Fruit fly (Drosophila melanogaster) whole organism, embryonic: Measurements from ENCODE around the gene Lasp.
A peak's percentile ranks its signal among the peaks of the same experiment; 100 is the strongest.

Source experiments
- Awh ChIP-seq: fragments of 200-800 bp; sonication (Bioruptor generic); IDR thresholded peaks from 2 replicates; pipeline ENCODE4, ENCODE4 v1.3.6; 2022; ENCODE audit warnings: missing biosample characterization, missing genetic modification characterization
- B-H1 ChIP-seq: fragments of 200-800 bp; sonication (Bioruptor generic); IDR thresholded peaks from 3 replicates; pipeline ENCODE4 v1.3.6; 2022; ENCODE audit warnings: missing biosample characterization, missing genetic modification characterization
- CG10209 ChIP-seq: fragments of 200-800 bp; sonication (Bioruptor generic); optimal IDR thresholded peaks from 3 replicates; lab custom pipeline; 2017; ENCODE audit warnings: missing biosample characterization, mild to moderate bottlenecking, missing genetic modification characterization, missing genetic modification reagents
- CG10462 ChIP-seq: fragments of 200-800 bp; sonication (Bioruptor generic); optimal IDR thresholded peaks from 2 replicates; lab custom pipeline; 2016; ENCODE audit warnings: missing biosample characterization, missing genetic modification characterization
- CG10979 ChIP-seq: fragments of 200-800 bp; sonication (Bioruptor generic); optimal IDR thresholded peaks from 2 replicates; lab custom pipeline; 2018; ENCODE audit warnings: missing biosample characterization, mild to moderate bottlenecking, missing genetic modification characterization, moderate library complexity
- CG13296 ChIP-seq: fragments of 200-800 bp; sonication (Bioruptor generic); optimal IDR thresholded peaks from 3 replicates; lab custom pipeline; 2018; ENCODE audit warnings: missing biosample characterization, mild to moderate bottlenecking, missing genetic modification characterization
- CG13424 ChIP-seq: fragments of 200-800 bp; sonication (Bioruptor generic); optimal IDR thresholded peaks from 2 replicates; lab custom pipeline; 2019; ENCODE audit warnings: missing biosample characterization, mild to moderate bottlenecking, missing genetic modification characterization, moderate library complexity
- CG15269 ChIP-seq: fragments of 200-800 bp; sonication (Bioruptor generic); optimal IDR thresholded peaks from 2 replicates; lab custom pipeline; 2018; ENCODE audit warnings: missing biosample characterization, mild to moderate bottlenecking, missing genetic modification characterization, moderate library complexity
- CG17385 ChIP-seq: fragments of 200-800 bp; sonication (Bioruptor generic); optimal IDR thresholded peaks from 3 replicates; lab custom pipeline; 2018; ENCODE audit warnings: missing biosample characterization, mild to moderate bottlenecking, missing genetic modification characterization
- CG17612 ChIP-seq: fragments of 200-800 bp; sonication (Bioruptor generic); IDR thresholded peaks from 2 replicates; pipeline ENCODE4 v1.3.6; 2022; ENCODE audit warnings: missing biosample characterization, missing genetic modification characterization
- CG1792 ChIP-seq: fragments of 200-800 bp; sonication (Bioruptor generic); optimal IDR thresholded peaks from 2 replicates; lab custom pipeline; 2016; ENCODE audit warnings: missing biosample characterization, missing genetic modification characterization
- CG31441 ChIP-seq: fragments of 200-800 bp; sonication (Bioruptor generic); IDR thresholded peaks from 2 replicates; pipeline ENCODE4 v1.3.6; 2022; ENCODE audit warnings: missing biosample characterization, missing genetic modification characterization
- CG3407 ChIP-seq: fragments of 200-800 bp; sonication (Bioruptor generic); optimal IDR thresholded peaks from 2 replicates; lab custom pipeline; 2018; ENCODE audit warnings: missing biosample characterization, mild to moderate bottlenecking, missing genetic modification characterization
- CG3726 ChIP-seq: fragments of 200-800 bp; sonication (Bioruptor generic); IDR thresholded peaks from 3 replicates; pipeline ENCODE4, ENCODE4 v1.3.6; 2022; ENCODE audit warnings: missing biosample characterization, missing genetic modification characterization
- CG4730 ChIP-seq: fragments of 200-800 bp; sonication (Bioruptor generic); IDR thresholded peaks from 2 replicates; pipeline ENCODE4 v1.3.6; 2022; ENCODE audit warnings: missing biosample characterization, missing genetic modification characterization
- CG6765 ChIP-seq: fragments of 200-800 bp; sonication (Bioruptor generic); optimal IDR thresholded peaks from 3 replicates; lab custom pipeline; 2017; ENCODE audit warnings: missing biosample characterization, mild to moderate bottlenecking, missing genetic modification characterization
- CG6791 ChIP-seq: fragments of 200-800 bp; sonication (Bioruptor generic); IDR thresholded peaks from 3 replicates; pipeline ENCODE4 v1.3.6; 2022; ENCODE audit warnings: missing biosample characterization, missing genetic modification characterization; ENCODE audit not compliant: partially characterized antibody
- CG7987 ChIP-seq: fragments of 200-800 bp; sonication (Bioruptor generic); optimal IDR thresholded peaks from 2 replicates; lab custom pipeline; 2018; ENCODE audit warnings: missing biosample characterization, mild to moderate bottlenecking, missing genetic modification characterization, moderate library complexity
- CG9437 ChIP-seq: fragments of 200-800 bp; sonication (Bioruptor generic); optimal IDR thresholded peaks from 2 replicates; lab custom pipeline; 2018; ENCODE audit warnings: missing biosample characterization, mild to moderate bottlenecking, missing genetic modification characterization
- CG9609 ChIP-seq: fragments of 200-800 bp; sonication (Bioruptor generic); optimal IDR thresholded peaks from 3 replicates; lab custom pipeline; 2016; ENCODE audit warnings: missing biosample characterization, missing genetic modification characterization
- CrebB ChIP-seq: fragments of 200-800 bp; sonication (Bioruptor generic); optimal IDR thresholded peaks from 3 replicates; lab custom pipeline; 2018; ENCODE audit warnings: missing biosample characterization, mild to moderate bottlenecking, missing genetic modification characterization
- D19A ChIP-seq: fragments of 200-800 bp; optimal IDR thresholded peaks from 3 replicates; lab custom pipeline; 2019; ENCODE audit warnings: missing biosample characterization, mild to moderate bottlenecking, missing genetic modification characterization, moderate library complexity
- Doc2 ChIP-seq: fragments of 200-800 bp; sonication (Bioruptor generic); IDR thresholded peaks from 2 replicates; pipeline ENCODE4 v1.3.6; 2022; ENCODE audit warnings: missing biosample characterization, missing genetic modification characterization
- E2f1 ChIP-seq: fragments of 200-800 bp; sonication (Bioruptor generic); IDR thresholded peaks from 2 replicates; pipeline ENCODE4 v1.3.6; 2022; ENCODE audit warnings: missing biosample characterization, missing genetic modification characterization
- Elba2 ChIP-seq: fragments of 200-800 bp; sonication (Bioruptor generic); optimal IDR thresholded peaks from 3 replicates; lab custom pipeline; 2016; ENCODE audit warnings: missing biosample characterization, missing genetic modification characterization
- Oli ChIP-seq: fragments of 200-800 bp; sonication (Bioruptor generic); optimal IDR thresholded peaks from 2 replicates; lab custom pipeline; 2018; ENCODE audit warnings: missing biosample characterization, mild to moderate bottlenecking, missing genetic modification characterization, moderate library complexity
- Optix ChIP-seq: fragments of 200-800 bp; sonication (Bioruptor generic); IDR thresholded peaks from 3 replicates; pipeline ENCODE4 v1.3.6; 2022; ENCODE audit warnings: missing biosample characterization, missing genetic modification characterization
- Ptx1 ChIP-seq: fragments of 200-800 bp; sonication (Bioruptor generic); IDR thresholded peaks from 2 replicates; pipeline ENCODE4 v1.3.6; 2022; ENCODE audit warnings: missing biosample characterization, missing genetic modification characterization
- Sox100B ChIP-seq: fragments of 200-800 bp; sonication (Bioruptor generic); optimal IDR thresholded peaks from 3 replicates; lab custom pipeline; 2018; ENCODE audit warnings: missing biosample characterization, mild to moderate bottlenecking, missing genetic modification characterization
- Ssrp ChIP-seq: fragments of 200-800 bp; sonication (Bioruptor generic); optimal IDR thresholded peaks from 2 replicates; lab custom pipeline; 2018; ENCODE audit warnings: missing biosample characterization, mild to moderate bottlenecking, missing genetic modification characterization, moderate library complexity
- TFAM ChIP-seq: fragments of 200-800 bp; sonication (Bioruptor generic); optimal IDR thresholded peaks from 2 replicates; lab custom pipeline; 2017; ENCODE audit warnings: missing biosample characterization, missing genetic modification characterization, inconsistent platforms
- Xbp1 ChIP-seq: fragments of 200-800 bp; sonication (Bioruptor generic); optimal IDR thresholded peaks from 3 replicates; lab custom pipeline; 2016; ENCODE audit warnings: missing biosample characterization, mild to moderate bottlenecking, missing genetic modification characterization
- ara ChIP-seq: fragments of 200-800 bp; sonication (Bioruptor generic); IDR thresholded peaks from 2 replicates; pipeline ENCODE4 v1.3.6; 2022; ENCODE audit warnings: missing biosample characterization, missing genetic modification characterization
- ato ChIP-seq: fragments of 200-800 bp; sonication (Bioruptor generic); IDR thresholded peaks from 2 replicates; pipeline ENCODE4 v1.3.6; 2022; ENCODE audit warnings: missing biosample characterization, missing genetic modification characterization; ENCODE audit not compliant: partially characterized antibody
- br ChIP-seq: fragments of >200 bp; optimal IDR thresholded peaks from 2 replicates; lab custom pipeline; 2017
- dmrt99B ChIP-seq: fragments of 200-800 bp; sonication (Bioruptor generic); optimal IDR thresholded peaks from 2 replicates; lab custom pipeline; 2018; ENCODE audit warnings: missing biosample characterization, mild to moderate bottlenecking, missing genetic modification characterization, moderate library complexity
- gcm2 ChIP-seq: fragments of 200-800 bp; sonication (Bioruptor generic); optimal IDR thresholded peaks from 2 replicates; lab custom pipeline; 2016; ENCODE audit warnings: missing biosample characterization, missing genetic modification characterization
- hkb ChIP-seq, 2 experiments: fragments of 200-800 bp in 1 of 2; fragments of >200 bp in 1 of 2; sonication (Bioruptor generic) in 1 of 2; IDR thresholded peaks in 1 of 2; optimal IDR thresholded peaks in 1 of 2; 2 replicates each; pipeline versions ENCODE4 v1.3.6 to Lab custom; 2017 to 2022; ENCODE audit warnings: missing biosample characterization in 1 of 2, missing genetic modification characterization in 1 of 2
- ken ChIP-seq: fragments of 200-800 bp; sonication (Bioruptor generic); IDR thresholded peaks from 3 replicates; pipeline ENCODE4 v1.3.6; 2022; ENCODE audit warnings: missing biosample characterization, missing genetic modification characterization
- nmo ChIP-seq: fragments of 200-800 bp; sonication (Bioruptor generic); optimal IDR thresholded peaks from 2 replicates; lab custom pipeline; 2018; ENCODE audit warnings: missing biosample characterization, mild to moderate bottlenecking, missing genetic modification characterization, moderate library complexity
- p53 ChIP-seq: fragments of 200-800 bp; sonication (Bioruptor generic); optimal IDR thresholded peaks from 2 replicates; lab custom pipeline; 2016; ENCODE audit warnings: missing biosample characterization, missing genetic modification characterization
- pum ChIP-seq: fragments of 200-800 bp; sonication (Bioruptor generic); optimal IDR thresholded peaks from 2 replicates; lab custom pipeline; 2016; ENCODE audit warnings: missing biosample characterization, missing genetic modification characterization
- ranshi ChIP-seq: fragments of 200-800 bp; sonication (Bioruptor generic); IDR thresholded peaks from 2 replicates; pipeline ENCODE4 v1.3.6; 2022; ENCODE audit warnings: missing biosample characterization, missing genetic modification characterization
- sc ChIP-seq, 3 experiments: fragments of >200 bp in 2 of 3; fragments of 200-800 bp in 1 of 3; sonication (Bioruptor generic) in 1 of 3; optimal IDR thresholded peaks; 2 replicates in 2 of 3; 3 replicates in 1 of 3; lab custom pipeline; 2017; ENCODE audit warnings: mild to moderate bottlenecking in 1 of 3, missing biosample characterization in 1 of 3, missing genetic modification characterization in 1 of 3, missing genetic modification reagents in 1 of 3
- sens-2 ChIP-seq: fragments of 200-800 bp; sonication (Bioruptor generic); IDR thresholded peaks from 2 replicates; pipeline ENCODE4 v1.3.6; 2022; ENCODE audit warnings: missing biosample characterization, missing genetic modification characterization
- seq ChIP-seq: fragments of 200-800 bp; sonication (Bioruptor generic); IDR thresholded peaks from 2 replicates; pipeline ENCODE4 v1.3.6; 2022; ENCODE audit warnings: missing biosample characterization, missing genetic modification characterization
- sim ChIP-seq: fragments of 200-800 bp; sonication (Bioruptor generic); IDR thresholded peaks from 2 replicates; pipeline ENCODE4 v1.3.6; 2022; ENCODE audit warnings: missing biosample characterization, missing genetic modification characterization
- stc ChIP-seq: fragments of 200-800 bp; sonication (Bioruptor generic); IDR thresholded peaks from 2 replicates; pipeline ENCODE4 v1.3.6; 2022; ENCODE audit warnings: missing biosample characterization, missing genetic modification characterization
- tap ChIP-seq: fragments of 200-800 bp; optimal IDR thresholded peaks from 3 replicates; lab custom pipeline; 2019; ENCODE audit warnings: missing biosample characterization, mild to moderate bottlenecking, missing genetic modification characterization, moderate library complexity
- trh ChIP-seq: fragments of 200-800 bp; sonication (Bioruptor generic); optimal IDR thresholded peaks from 2 replicates; lab custom pipeline; 2016; ENCODE audit warnings: missing biosample characterization, missing genetic modification characterization
- yki ChIP-seq: fragments of >200 bp; optimal IDR thresholded peaks from 3 replicates; lab custom pipeline; 2018

Gene Lasp

DNA sequence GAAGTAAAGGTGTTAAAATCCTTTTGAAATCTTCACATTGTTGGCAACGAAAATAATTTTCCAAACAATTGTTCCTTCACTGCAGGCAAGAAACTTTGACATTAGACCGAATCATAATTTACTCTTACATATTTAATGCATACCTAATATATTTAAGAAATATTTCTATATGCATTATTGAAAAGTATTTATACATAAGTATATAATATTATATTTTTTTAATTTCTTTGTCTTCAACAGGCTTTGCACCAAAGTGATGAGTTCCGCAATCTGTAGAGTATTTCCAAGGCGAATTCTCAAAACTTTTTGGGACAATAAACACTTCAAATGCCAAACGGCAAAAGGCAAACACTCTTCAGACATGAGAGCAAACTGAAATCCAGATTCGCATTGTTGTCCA, 14.4 kb downstream of the Lasp start (continued):
- no peak for TF ChIP-seq TFAM (GFP tag; lab: Kevin White, UChicago)
- peak; percentile 49 for TF ChIP-seq CG10979 (tag; lab: Kevin White, UChicago)
- no peak for TF ChIP-seq CG3726 (GFP tag; lab: Robert Waterston, UW)
- TF ChIP-seq pum (GFP tag; lab: Kevin White, UChicago), result no peak
- TF ChIP-seq sc (optimal IDR thresholded peaks at IDR 0.05; lab: Kevin White, UChicago), result no peak
- TF ChIP-seq sc (GFP tag; optimal IDR thresholded peaks at IDR 0.05; lab: Kevin White, UChicago), result peak; percentile 1
- no peak for TF ChIP-seq ato (GFP tag; lab: Robert Waterston, UW)
- 0 out of 2 replicates have a peak, but pooled peaks have one; percentile 29 for TF ChIP-seq CG4730 (GFP tag; lab: Robert Waterston, UW)
- peak; percentile 39 for TF ChIP-seq CG13424 (tag; lab: Kevin White, UChicago)
- 0 out of 2 replicates have a peak, but pooled peaks have one; percentile 22 for TF ChIP-seq seq (GFP tag; lab: Robert Waterston, UW)
- peak; percentile 20; the same call in 1 of the 2 replicates for TF ChIP-seq E2f1 (GFP tag; lab: Robert Waterston, UW)
- no peak for TF ChIP-seq hkb (optimal IDR thresholded peaks at IDR 0.05; lab: Kevin White, UChicago)
- peak; percentile 75 for TF ChIP-seq hkb (GFP tag; IDR thresholded peaks at IDR 0.05; lab: Robert Waterston, UW)
- peak; percentile 37 for TF ChIP-seq CG17385 (GFP tag; lab: Kevin White, UChicago)
- no peak for TF ChIP-seq sim
- TF ChIP-seq B-H1 (GFP tag; lab: Robert Waterston, UW), result 0 out of 3 replicates have a peak, but pooled peaks have one; percentile 28
- no peak for TF ChIP-seq sens-2 (GFP tag; lab: Robert Waterston, UW)
- peak; percentile 46 for TF ChIP-seq CG13296 (GFP tag; lab: Kevin White, UChicago)
- no peak for TF ChIP-seq ken (GFP tag; lab: Robert Waterston, UW)
- no peak for TF ChIP-seq Optix
- TF ChIP-seq CG9609, result no peak
- TF ChIP-seq Ssrp (tag; lab: Kevin White, UChicago), result peak; percentile 48
- peak; percentile 46 for TF ChIP-seq tap
- peak; percentile 19 for TF ChIP-seq CG3407 (GFP tag; lab: Kevin White, UChicago)
- no peak for TF ChIP-seq yki
- TF ChIP-seq Awh, result peak; percentile 55; the same call in 1 of the 2 replicates
- no peak for TF ChIP-seq CrebB (tag; lab: Kevin White, UChicago)
- no peak for TF ChIP-seq Doc2 (GFP tag; lab: Robert Waterston, UW)
- TF ChIP-seq CG1792 (GFP tag; lab: Kevin White, UChicago), result no peak
- TF ChIP-seq CG7987 (GFP tag; lab: Kevin White, UChicago), result no peak
- TF ChIP-seq D19A (tag; lab: Kevin White, UChicago), result peak; percentile 93
- TF ChIP-seq CG6765 (GFP tag; lab: Kevin White, UChicago), result no peak
- TF ChIP-seq stc (GFP tag; lab: Robert Waterston, UW), result peak; percentile 54
- TF ChIP-seq Elba2, result no peak
- no peak for TF ChIP-seq p53
- peak; percentile 65 for TF ChIP-seq CG15269 (tag; lab: Kevin White, UChicago)
- peak; percentile 53 for TF ChIP-seq nmo
- TF ChIP-seq Xbp1, result peak; percentile 34
- TF ChIP-seq dmrt99B (tag; lab: Kevin White, UChicago), result peak; percentile 71
- TF ChIP-seq br, result no peak
- TF ChIP-seq trh (GFP tag; lab: Kevin White, UChicago), result no peak
- no peak for TF ChIP-seq CG10462 (GFP tag; lab: Kevin White, UChicago)
- peak; percentile 66 for TF ChIP-seq Ptx1 (GFP tag; lab: Robert Waterston, UW)
- peak; percentile 57 for TF ChIP-seq CG31441 (GFP tag; lab: Robert Waterston, UW)
- peak; percentile 53 for TF ChIP-seq Sox100B
- peak; percentile 56 for TF ChIP-seq Oli
- TF ChIP-seq CG9437 (GFP tag; lab: Kevin White, UChicago), result peak; percentile 7
- no peak for TF ChIP-seq gcm2 (GFP tag; lab: Kevin White, UChicago)
- no peak for TF ChIP-seq CG17612 (GFP tag; lab: Robert Waterston, UW)
- 0 out of 2 replicates have a peak, but pooled peaks have one; percentile 19 for TF ChIP-seq ranshi (GFP tag; lab: Robert Waterston, UW)
- 0 out of 2 replicates have a peak, but pooled peaks have one; percentile 39 for TF ChIP-seq ara
- no peak for TF ChIP-seq CG6791
- peak; percentile 30 for TF ChIP-seq CG10209 (GFP tag; lab: Kevin White, UChicago)
